Worm (Caenorhabditis elegans) whole organism, L3 larva: ENCODE data around the gene W09C2.8.

Experiments used
- R02D3.7 ChIP-seq: fragments of 150-350 bp; optimal IDR thresholded peaks from 2 replicates; lab custom pipeline; 2014; ENCODE audit warnings: missing biosample characterization, missing genetic modification characterization
- aly-2 ChIP-seq: fragments of 150-350 bp; optimal IDR thresholded peaks from 2 replicates; lab custom pipeline; 2014; ENCODE audit warnings: missing biosample characterization, missing genetic modification characterization
- ama-1 ChIP-seq: fragments of 150-350 bp; optimal IDR thresholded peaks from 2 replicates; lab custom pipeline; 2018
- ceh-16 ChIP-seq: sonication (generic microtip); optimal IDR thresholded peaks from 2 replicates; lab custom pipeline; 2017; ENCODE audit warnings: missing biosample characterization, missing genetic modification characterization
- ceh-28 ChIP-seq: fragments of 150-350 bp; optimal IDR thresholded peaks from 2 replicates; lab custom pipeline; 2014; ENCODE audit warnings: missing biosample characterization, missing genetic modification reagents, missing genetic modification characterization
- ceh-82 ChIP-seq: fragments of 150-350 bp; optimal IDR thresholded peaks from 2 replicates; lab custom pipeline; 2014; ENCODE audit warnings: missing biosample characterization, missing genetic modification characterization
- ceh-9 ChIP-seq: sonication (generic microtip); optimal IDR thresholded peaks from 2 replicates; lab custom pipeline; 2018; ENCODE audit warnings: missing biosample characterization, missing genetic modification characterization
- egl-27 ChIP-seq: sonication (generic microtip); optimal IDR thresholded peaks from 4 replicates; lab custom pipeline; 2017; ENCODE audit warnings: missing biosample characterization, missing genetic modification reagents, missing genetic modification characterization
- egl-5 ChIP-seq: fragments of 150-350 bp; optimal IDR thresholded peaks from 2 replicates; lab custom pipeline; 2017; ENCODE audit warnings: missing biosample characterization, missing genetic modification reagents, missing genetic modification characterization, inconsistent platforms
- elt-1 ChIP-seq: fragments of 150-350 bp; optimal IDR thresholded peaks from 2 replicates; lab custom pipeline; 2014; ENCODE audit warnings: missing biosample characterization, missing genetic modification characterization
- elt-2 ChIP-seq: sonication (generic microtip); optimal IDR thresholded peaks from 2 replicates; lab custom pipeline; 2016; ENCODE audit warnings: missing genetic modification reagents, mild to moderate bottlenecking, missing genetic modification characterization, missing compliant biosample characterization
- elt-3 ChIP-seq, 3 experiments: fragments of 150-350 bp in 1 of 3; sonication (generic microtip) in 2 of 3; optimal IDR thresholded peaks; 2 replicates in 2 of 3; 4 replicates in 1 of 3; lab custom pipeline; 2014 to 2017; ENCODE audit warnings: missing biosample characterization in 3 of 3, missing genetic modification characterization in 3 of 3
- eor-1 ChIP-seq, 2 experiments: fragments of 150-350 bp; optimal IDR thresholded peaks; 2 replicates each; lab custom pipeline; 2014 to 2018; ENCODE audit warnings: missing biosample characterization in 2 of 2, missing genetic modification characterization in 2 of 2
- fkh-10 ChIP-seq: sonication (generic microtip); optimal IDR thresholded peaks from 2 replicates; lab custom pipeline; 2017; ENCODE audit warnings: missing biosample characterization, missing genetic modification reagents, missing genetic modification characterization
- fos-1 ChIP-seq: fragments of 150-350 bp; optimal IDR thresholded peaks from 2 replicates; lab custom pipeline; 2014; ENCODE audit warnings: missing biosample characterization, missing genetic modification characterization
- hmg-11 ChIP-seq: sonication (generic microtip); optimal IDR thresholded peaks from 2 replicates; lab custom pipeline; 2016; ENCODE audit warnings: missing genetic modification characterization, missing compliant biosample characterization
- jun-1 ChIP-seq: fragments of 150-350 bp; optimal IDR thresholded peaks from 2 replicates; lab custom pipeline; 2014; ENCODE audit warnings: missing biosample characterization, missing genetic modification reagents, missing genetic modification characterization
- lin-39 ChIP-seq: fragments of 150-350 bp; optimal IDR thresholded peaks from 2 replicates; lab custom pipeline; 2018; ENCODE audit warnings: missing biosample characterization, missing genetic modification reagents, missing genetic modification characterization
- lsy-12 ChIP-seq: sonication (generic microtip); optimal IDR thresholded peaks from 2 replicates; lab custom pipeline; 2016; ENCODE audit warnings: mild to moderate bottlenecking, missing genetic modification characterization, missing compliant biosample characterization
- mml-1 ChIP-seq: fragments of 150-350 bp; sonication (generic microtip); optimal IDR thresholded peaks from 3 replicates; lab custom pipeline; 2014; ENCODE audit warnings: missing biosample characterization, missing genetic modification characterization
- nfya-1 ChIP-seq: sonication (generic microtip); optimal IDR thresholded peaks from 2 replicates; lab custom pipeline; 2017; ENCODE audit warnings: missing genetic modification characterization, mild to moderate bottlenecking, missing compliant biosample characterization, antibody characterized with exemption, moderate library complexity; ENCODE audit not compliant: insufficient read depth
- nhr-11 ChIP-seq: fragments of 150-350 bp; optimal IDR thresholded peaks from 2 replicates; lab custom pipeline; 2014; ENCODE audit warnings: missing biosample characterization, missing genetic modification characterization
- nhr-12 ChIP-seq: fragments of 150-350 bp; optimal IDR thresholded peaks from 2 replicates; lab custom pipeline; 2014; ENCODE audit warnings: missing biosample characterization, missing genetic modification characterization
- nhr-23 ChIP-seq: fragments of 150-350 bp; optimal IDR thresholded peaks from 2 replicates; lab custom pipeline; 2014; ENCODE audit warnings: missing biosample characterization, missing genetic modification reagents, missing genetic modification characterization
- nhr-237 ChIP-seq: fragments of 150-350 bp; optimal IDR thresholded peaks from 2 replicates; lab custom pipeline; 2014; ENCODE audit warnings: missing biosample characterization, missing genetic modification characterization
- nhr-25 ChIP-seq: sonication (generic microtip); optimal IDR thresholded peaks from 2 replicates; lab custom pipeline; 2017; ENCODE audit warnings: missing biosample characterization, missing genetic modification characterization
- nhr-28 ChIP-seq: fragments of 150-350 bp; optimal IDR thresholded peaks from 2 replicates; lab custom pipeline; 2014; ENCODE audit warnings: missing biosample characterization, missing genetic modification characterization
- nhr-43 ChIP-seq: sonication (generic microtip); optimal IDR thresholded peaks from 2 replicates; lab custom pipeline; 2016; ENCODE audit warnings: mild to moderate bottlenecking, missing genetic modification characterization, missing compliant biosample characterization; ENCODE audit not compliant: poor library complexity, severe bottlenecking
- nhr-67 ChIP-seq: fragments of 150-350 bp; optimal IDR thresholded peaks from 2 replicates; lab custom pipeline; 2014; ENCODE audit warnings: missing biosample characterization, missing genetic modification characterization
- nhr-76 ChIP-seq: fragments of 150-350 bp; sonication (generic microtip); optimal IDR thresholded peaks from 5 replicates; lab custom pipeline; 2014; ENCODE audit warnings: missing biosample characterization, missing genetic modification characterization
- pha-4 ChIP-seq: fragments of 150-350 bp; optimal IDR thresholded peaks from 2 replicates; lab custom pipeline; 2014; ENCODE audit warnings: missing biosample characterization, missing genetic modification reagents, missing genetic modification characterization
- pqm-1 ChIP-seq: fragments of 150-350 bp; optimal IDR thresholded peaks from 2 replicates; lab custom pipeline; 2017; ENCODE audit warnings: missing biosample characterization, missing genetic modification characterization, inconsistent platforms
- snpc-4 ChIP-seq: fragments of 150-350 bp; optimal IDR thresholded peaks from 2 replicates; lab custom pipeline; 2014; ENCODE audit warnings: missing biosample characterization, missing genetic modification characterization
- tbx-2 ChIP-seq: sonication (generic microtip); optimal IDR thresholded peaks from 2 replicates; lab custom pipeline; 2016; ENCODE audit warnings: mild to moderate bottlenecking, missing genetic modification characterization, missing compliant biosample characterization
- unc-39 ChIP-seq: sonication (generic microtip); optimal IDR thresholded peaks from 4 replicates; lab custom pipeline; 2017; ENCODE audit warnings: missing biosample characterization, missing genetic modification characterization
- zag-1 ChIP-seq: fragments of 150-350 bp; optimal IDR thresholded peaks from 2 replicates; lab custom pipeline; 2014; ENCODE audit warnings: missing biosample characterization, missing genetic modification characterization
- ztf-11 ChIP-seq: fragments of 150-350 bp; optimal IDR thresholded peaks from 2 replicates; lab custom pipeline; 2014; ENCODE audit warnings: missing biosample characterization, missing genetic modification characterization
- ztf-4 ChIP-seq: fragments of 150-350 bp; optimal IDR thresholded peaks from 2 replicates; lab custom pipeline; 2014; ENCODE audit warnings: missing biosample characterization, missing genetic modification characterization

W09C2.8 gene

ce11 chrIV:9624275-9624674 lies at the start of gene W09C2.8:
Gene W09C2.8 (minus strand): TSS chrIV:9624375.
- TF ChIP-seq nhr-28 (no peak), ztf-11 (tag; lab: Kevin White, UChicago) (no peak), ceh-16 (no peak), eor-1 (tag; optimal IDR thresholded peaks at IDR 0.05; lab: Kevin White, UChicago) (no peak), aly-2 (tag; lab: Kevin White, UChicago) (no peak), ama-1 (lab: Kevin White, UChicago) (no peak), egl-5 (tag; lab: Kevin White, UChicago) (no peak)

ce11 chrIV:9673683-9674336 lies 49.6 kb upstream of the W09C2.8 start:
- TF ChIP-seq nfya-1 (tag; lab: Kevin White, UChicago) (peak; percentile 2), nhr-25 (tag; lab: Kevin White, UChicago) (no peak), zag-1 (tag; lab: Kevin White, UChicago) (no peak), egl-27 (no peak), ama-1 (lab: Kevin White, UChicago) (peak; percentile 40), elt-2 (tag; lab: Kevin White, UChicago) (peak; percentile 40), pha-4 (tag; lab: Kevin White, UChicago) (no peak), elt-1 (peak; percentile 72), snpc-4 (tag; lab: Kevin White, UChicago) (no peak), pqm-1 (peak; percentile 75)

ce11 chrIV:9673206-9673605 lies 49.0 kb upstream of the W09C2.8 start:
- TF ChIP-seq mml-1 (tag; lab: Kevin White, UChicago) (no peak), nhr-25 (tag; lab: Kevin White, UChicago) (peak; percentile 25)

ce11 chrIV:9672434-9672833 lies 48.3 kb upstream of the W09C2.8 start:
- TF ChIP-seq nhr-12 (tag; lab: Kevin White, UChicago) (no peak), nhr-25 (tag; lab: Kevin White, UChicago) (peak; percentile 52), fos-1 (no peak), R02D3.7 (tag; lab: Kevin White, UChicago) (no peak), lin-39 (no peak), ceh-16 (no peak), nhr-23 (tag; lab: Kevin White, UChicago) (peak; percentile 94), nhr-237 (tag; lab: Kevin White, UChicago) (no peak), elt-3 (tag; optimal IDR thresholded peaks at IDR 0.05; lab: Kevin White, UChicago) (peak in 1 of 3 experiments; percentile 79), egl-27 (no peak), ceh-9 (tag; lab: Kevin White, UChicago) (no peak), nhr-11 (no peak), fkh-10 (GFP tag; lab: Kevin White, UChicago) (no peak), hmg-11 (tag; lab: Kevin White, UChicago) (no peak), tbx-2 (tag; lab: Kevin White, UChicago) (no peak), aly-2 (tag; lab: Kevin White, UChicago) (no peak), unc-39 (tag; lab: Kevin White, UChicago) (no peak), ceh-82 (tag; lab: Kevin White, UChicago) (no peak), nhr-76 (tag; lab: Kevin White, UChicago) (no peak), nfya-1 (tag; lab: Kevin White, UChicago) (no peak), mml-1 (tag; lab: Kevin White, UChicago) (no peak), jun-1 (tag; lab: Kevin White, UChicago) (no peak), nhr-43 (tag; lab: Kevin White, UChicago) (peak; percentile 88), ztf-11 (tag; lab: Kevin White, UChicago) (no peak), nhr-28 (no peak), ceh-28 (tag; lab: Kevin White, UChicago) (no peak), zag-1 (tag; lab: Kevin White, UChicago) (no peak), nhr-67 (tag; lab: Kevin White, UChicago) (no peak), egl-5 (tag; lab: Kevin White, UChicago) (no peak), lsy-12 (no peak), snpc-4 (tag; lab: Kevin White, UChicago) (no peak), ztf-4 (no peak)
